Worm (Caenorhabditis elegans) whole organism, L2 larva: ENCODE data around the gene gsp-2.
A peak's percentile ranks its signal among the peaks of the same experiment; 100 is the strongest.

Experiments used
- C34F6.9 ChIP-seq: fragments of 150-350 bp; optimal IDR thresholded peaks from 2 replicates; lab custom pipeline; 2014; ENCODE audit warnings: missing biosample characterization, missing genetic modification characterization
- F13H6.1 ChIP-seq: sonication (generic microtip); optimal IDR thresholded peaks from 2 replicates; lab custom pipeline; 2016; ENCODE audit warnings: missing genetic modification characterization, missing compliant biosample characterization
- alr-1 ChIP-seq: fragments of 150-350 bp; optimal IDR thresholded peaks from 2 replicates; lab custom pipeline; 2014; ENCODE audit warnings: missing biosample characterization, missing genetic modification characterization
- aly-2 ChIP-seq: fragments of 150-350 bp; optimal IDR thresholded peaks from 2 replicates; lab custom pipeline; 2014; ENCODE audit warnings: missing biosample characterization, missing genetic modification characterization
- ama-1 ChIP-seq: fragments of 150-350 bp; optimal IDR thresholded peaks from 2 replicates; lab custom pipeline; 2018; ENCODE audit warnings: inconsistent platforms
- blmp-1 ChIP-seq: sonication (generic microtip); optimal IDR thresholded peaks from 2 replicates; lab custom pipeline; 2017; ENCODE audit warnings: missing genetic modification characterization, mild to moderate bottlenecking, missing compliant biosample characterization, antibody characterized with exemption, moderate library complexity; ENCODE audit not compliant: insufficient read depth
- ceh-16 ChIP-seq: fragments of 150-350 bp; optimal IDR thresholded peaks from 2 replicates; lab custom pipeline; 2014; ENCODE audit warnings: missing biosample characterization, missing genetic modification characterization
- ceh-82 ChIP-seq: fragments of 150-350 bp; optimal IDR thresholded peaks from 2 replicates; lab custom pipeline; 2014; ENCODE audit warnings: missing biosample characterization, missing genetic modification characterization
- crh-2 ChIP-seq: sonication (generic microtip); optimal IDR thresholded peaks from 2 replicates; lab custom pipeline; 2017; ENCODE audit warnings: missing biosample characterization, missing genetic modification characterization
- egl-27 ChIP-seq: sonication (generic microtip); optimal IDR thresholded peaks from 3 replicates; lab custom pipeline; 2017; ENCODE audit warnings: missing biosample characterization, missing genetic modification reagents, missing genetic modification characterization
- elt-1 ChIP-seq: fragments of 150-350 bp; optimal IDR thresholded peaks from 2 replicates; lab custom pipeline; 2014; ENCODE audit warnings: missing biosample characterization, missing genetic modification characterization
- elt-3 ChIP-seq: sonication (generic microtip); optimal IDR thresholded peaks from 2 replicates; lab custom pipeline; 2017; ENCODE audit warnings: missing biosample characterization, missing genetic modification characterization
- fos-1 ChIP-seq: fragments of 150-350 bp; optimal IDR thresholded peaks from 2 replicates; lab custom pipeline; 2014; ENCODE audit warnings: missing biosample characterization, missing genetic modification characterization
- lin-11 ChIP-seq: fragments of 150-350 bp; sonication (generic microtip); optimal IDR thresholded peaks from 2 replicates; lab custom pipeline; 2014; ENCODE audit warnings: missing biosample characterization, missing genetic modification characterization, inconsistent platforms, mixed read lengths
- lsy-2 ChIP-seq, 2 experiments: fragments of 150-350 bp in 1 of 2; sonication (generic microtip) in 1 of 2; optimal IDR thresholded peaks; 2 replicates each; lab custom pipeline; 2014 to 2017; ENCODE audit warnings: missing biosample characterization in 2 of 2, missing genetic modification characterization in 2 of 2
- mbf-1 ChIP-seq: sonication (generic microtip); optimal IDR thresholded peaks from 2 replicates; lab custom pipeline; 2017; ENCODE audit warnings: missing biosample characterization, missing genetic modification characterization
- mdl-1 ChIP-seq, 2 experiments: fragments of 150-350 bp in 1 of 2; sonication (generic microtip) in 1 of 2; optimal IDR thresholded peaks; 2 replicates each; lab custom pipeline; 2017; ENCODE audit warnings: missing biosample characterization in 2 of 2, missing genetic modification characterization in 2 of 2
- nhr-10 ChIP-seq: sonication (generic microtip); optimal IDR thresholded peaks from 2 replicates; lab custom pipeline; 2017; ENCODE audit warnings: missing biosample characterization, missing genetic modification characterization
- nhr-11 ChIP-seq: fragments of 150-350 bp; optimal IDR thresholded peaks from 2 replicates; lab custom pipeline; 2014; ENCODE audit warnings: missing biosample characterization, missing genetic modification characterization
- nhr-12 ChIP-seq: fragments of 150-350 bp; optimal IDR thresholded peaks from 2 replicates; lab custom pipeline; 2014; ENCODE audit warnings: missing biosample characterization, missing genetic modification characterization
- nhr-129 ChIP-seq: fragments of 150-350 bp; optimal IDR thresholded peaks from 2 replicates; lab custom pipeline; 2014; ENCODE audit warnings: missing biosample characterization, missing genetic modification characterization
- nhr-21 ChIP-seq: fragments of 150-350 bp; optimal IDR thresholded peaks from 2 replicates; lab custom pipeline; 2014; ENCODE audit warnings: missing biosample characterization, missing genetic modification characterization
- nhr-23 ChIP-seq: fragments of 150-350 bp; optimal IDR thresholded peaks from 2 replicates; lab custom pipeline; 2014; ENCODE audit warnings: missing biosample characterization, missing genetic modification reagents, missing genetic modification characterization
- nhr-25 ChIP-seq: fragments of 150-350 bp; sonication (generic microtip); optimal IDR thresholded peaks from 3 replicates; lab custom pipeline; 2014; ENCODE audit warnings: missing biosample characterization, missing genetic modification characterization
- nhr-6 ChIP-seq: fragments of 150-350 bp; optimal IDR thresholded peaks from 2 replicates; lab custom pipeline; 2014; ENCODE audit warnings: missing biosample characterization, missing genetic modification characterization
- nhr-77 ChIP-seq: fragments of 150-350 bp; optimal IDR thresholded peaks from 2 replicates; lab custom pipeline; 2014; ENCODE audit warnings: missing biosample characterization, missing genetic modification characterization
- sem-4 ChIP-seq: fragments of 150-350 bp; optimal IDR thresholded peaks from 2 replicates; lab custom pipeline; 2014; ENCODE audit warnings: missing biosample characterization, missing genetic modification reagents, missing genetic modification characterization
- skn-1 ChIP-seq: sonication (generic microtip); optimal IDR thresholded peaks from 2 replicates; lab custom pipeline; 2017; ENCODE audit warnings: missing biosample characterization, missing genetic modification characterization
- sma-3 ChIP-seq: sonication (generic microtip); optimal IDR thresholded peaks from 2 replicates; lab custom pipeline; 2016; ENCODE audit warnings: missing genetic modification reagents, missing genetic modification characterization, missing compliant biosample characterization
- sma-9 ChIP-seq, 2 experiments: fragments of 150-350 bp in 1 of 2; sonication (generic microtip) in 1 of 2; optimal IDR thresholded peaks; 2 replicates each; lab custom pipeline; 2014 to 2016; ENCODE audit warnings: missing genetic modification characterization in 2 of 2, mild to moderate bottlenecking in 1 of 2, missing biosample characterization in 1 of 2, missing compliant biosample characterization in 1 of 2, missing genetic modification reagents in 1 of 2, moderate library complexity in 1 of 2
- snpc-4 ChIP-seq: fragments of 150-350 bp; optimal IDR thresholded peaks from 2 replicates; lab custom pipeline; 2014; ENCODE audit warnings: missing biosample characterization, missing genetic modification characterization
- unc-39 ChIP-seq: fragments of 150-350 bp; optimal IDR thresholded peaks from 2 replicates; lab custom pipeline; 2014; ENCODE audit warnings: missing biosample characterization, missing genetic modification characterization
- unc-55 ChIP-seq: fragments of 150-350 bp; sonication (generic microtip); optimal IDR thresholded peaks from 3 replicates; lab custom pipeline; 2014; ENCODE audit warnings: missing biosample characterization, missing genetic modification reagents, missing genetic modification characterization
- unc-62 ChIP-seq: fragments of 150-350 bp; optimal IDR thresholded peaks from 2 replicates; lab custom pipeline; 2014; ENCODE audit warnings: missing biosample characterization, missing genetic modification reagents, missing genetic modification characterization
- zag-1 ChIP-seq: fragments of 150-350 bp; optimal IDR thresholded peaks from 2 replicates; lab custom pipeline; 2014; ENCODE audit warnings: missing biosample characterization, missing genetic modification characterization
- ztf-11 ChIP-seq: sonication (generic microtip); optimal IDR thresholded peaks from 2 replicates; lab custom pipeline; 2017; ENCODE audit warnings: missing biosample characterization, missing genetic modification characterization

Gene gsp-2

DNA sequence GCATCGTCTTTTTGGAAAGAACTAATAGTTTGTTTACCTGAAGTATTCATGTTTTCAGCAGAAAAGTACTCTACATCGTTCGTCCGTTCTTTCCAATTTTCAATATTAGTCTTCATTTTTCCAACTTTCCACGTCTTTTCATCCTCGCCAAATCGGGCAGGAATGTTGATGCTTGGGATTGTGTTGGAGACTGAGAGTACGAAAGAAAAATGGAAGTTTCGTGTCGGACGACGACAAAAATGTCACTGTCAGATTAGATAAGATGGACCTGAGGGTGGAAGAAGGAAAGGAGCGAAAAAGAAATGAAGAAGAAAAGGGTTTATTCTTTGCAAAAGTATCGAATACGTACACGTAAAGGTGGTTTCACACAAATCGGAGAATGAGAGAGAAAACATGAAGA, 38.3 kb upstream of the gsp-2 start:
- TF ChIP-seq mbf-1 (no peak), skn-1 (tag; lab: Kevin White, UChicago) (no peak), blmp-1 (peak; percentile 16), crh-2 (no peak), nhr-12 (no peak), sma-9 (GFP tag; optimal IDR thresholded peaks at IDR 0.05; lab: Kevin White, UChicago) (peak; percentile 14), sma-9 (tag; optimal IDR thresholded peaks at IDR 0.05; lab: Kevin White, UChicago) (no peak), ztf-11 (no peak), nhr-21 (tag; lab: Kevin White, UChicago) (peak; percentile 22), ceh-16 (tag; lab: Kevin White, UChicago) (peak; percentile 13), nhr-11 (tag; lab: Kevin White, UChicago) (no peak), nhr-77 (tag; lab: Kevin White, UChicago) (no peak), ceh-82 (tag; lab: Kevin White, UChicago) (no peak), lin-11 (no peak), C34F6.9 (no peak), unc-62 (GFP tag; lab: Kevin White, UChicago) (no peak), sem-4 (no peak), nhr-10 (tag; lab: Kevin White, UChicago) (no peak), unc-39 (no peak), egl-27 (no peak), snpc-4 (no peak), nhr-129 (tag; lab: Kevin White, UChicago) (no peak), elt-3 (tag; lab: Kevin White, UChicago) (no peak), nhr-25 (peak; percentile 29), ama-1 (peak; percentile 55)

DNA sequence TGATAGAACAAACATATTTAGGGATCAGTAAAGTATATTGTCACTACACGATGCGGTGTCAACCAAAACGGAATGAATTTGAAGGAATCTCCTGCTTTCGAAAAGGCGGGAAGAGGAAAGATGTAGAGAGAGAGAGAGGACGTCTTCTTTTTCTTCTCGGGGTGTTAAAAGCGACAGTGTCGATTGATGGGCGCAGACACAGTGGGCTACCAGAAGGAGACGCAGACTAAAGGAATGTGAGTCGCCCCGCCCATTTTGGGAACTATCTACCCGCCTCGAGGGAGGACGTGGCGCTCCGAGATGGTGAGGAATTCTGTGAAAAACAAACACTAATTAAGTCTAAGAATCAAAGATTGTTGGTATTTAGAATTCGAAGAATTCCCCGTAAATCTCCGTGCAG, 36.9 kb upstream of the gsp-2 start, which contains the start of the genes B0361.14 and B0361.9:
TSS of gene B0361.14 (minus strand) at position 66 of the 400 bp plus-strand sequence.
TSS of gene B0361.9 (minus strand) at position 166 of the 400 bp plus-strand sequence.
- TF ChIP-seq sma-9 (GFP tag; optimal IDR thresholded peaks at IDR 0.05; lab: Kevin White, UChicago) (peak; percentile 37), sma-9 (tag; optimal IDR thresholded peaks at IDR 0.05; lab: Kevin White, UChicago) (no peak), blmp-1 (peak; percentile 45), mdl-1 (tag; optimal IDR thresholded peaks at IDR 0.05; lab: Kevin White, UChicago) (peak in 1 of 2 experiments; percentile 17), fos-1 (tag; lab: Kevin White, UChicago) (peak; percentile 14), nhr-10 (tag; lab: Kevin White, UChicago) (no peak), zag-1 (tag; lab: Kevin White, UChicago) (no peak), ceh-16 (tag; lab: Kevin White, UChicago) (peak; percentile 61), nhr-25 (peak; percentile 55), ama-1 (peak; percentile 41)

DNA sequence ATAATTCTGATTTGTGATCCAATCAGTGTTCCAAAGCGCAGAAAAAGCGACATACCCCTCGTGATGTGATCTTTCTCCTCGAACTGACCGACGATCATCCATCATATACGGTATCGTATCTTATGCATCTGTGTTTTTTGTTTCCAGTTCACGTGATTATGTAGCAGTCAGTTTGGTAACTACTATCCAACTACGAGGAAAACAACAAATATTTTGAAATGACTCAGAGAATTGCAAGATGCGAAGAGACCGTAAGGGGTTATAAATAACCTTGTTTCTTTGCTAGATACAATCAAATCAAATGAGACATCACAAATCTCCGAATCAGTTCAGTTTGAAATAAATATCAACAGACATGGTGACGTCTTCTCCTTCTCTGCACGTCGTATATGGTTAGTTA, 36.2 kb upstream of the gsp-2 start:
- TF ChIP-seq aly-2 (no peak), fos-1 (tag; lab: Kevin White, UChicago) (peak; percentile 21), sem-4 (no peak), ceh-16 (tag; lab: Kevin White, UChicago) (peak; percentile 67), alr-1 (tag; lab: Kevin White, UChicago) (no peak), nhr-129 (tag; lab: Kevin White, UChicago) (peak; percentile 58), nhr-21 (tag; lab: Kevin White, UChicago) (peak; percentile 84), mdl-1 (tag; optimal IDR thresholded peaks at IDR 0.05; lab: Kevin White, UChicago) (peak in 1 of 2 experiments; percentile 32), elt-1 (tag; lab: Kevin White, UChicago) (peak; percentile 37), sma-9 (GFP tag; optimal IDR thresholded peaks at IDR 0.05; lab: Kevin White, UChicago) (peak; percentile 83), sma-9 (tag; optimal IDR thresholded peaks at IDR 0.05; lab: Kevin White, UChicago) (no peak), lsy-2 (tag; optimal IDR thresholded peaks at IDR 0.05; lab: Kevin White, UChicago) (peak in 1 of 2 experiments; percentile 71), nhr-77 (tag; lab: Kevin White, UChicago) (no peak), snpc-4 (no peak), unc-55 (GFP tag; lab: Kevin White, UChicago) (no peak), sma-3 (GFP tag; lab: Kevin White, UChicago) (peak; percentile 98), nhr-25 (peak; percentile 89), F13H6.1 (tag; lab: Kevin White, UChicago) (no peak), nhr-6 (peak; percentile 51), nhr-23 (tag; lab: Kevin White, UChicago) (peak; percentile 24), blmp-1 (peak; percentile 72), unc-62 (GFP tag; lab: Kevin White, UChicago) (no peak), crh-2 (peak; percentile 63)

DNA sequence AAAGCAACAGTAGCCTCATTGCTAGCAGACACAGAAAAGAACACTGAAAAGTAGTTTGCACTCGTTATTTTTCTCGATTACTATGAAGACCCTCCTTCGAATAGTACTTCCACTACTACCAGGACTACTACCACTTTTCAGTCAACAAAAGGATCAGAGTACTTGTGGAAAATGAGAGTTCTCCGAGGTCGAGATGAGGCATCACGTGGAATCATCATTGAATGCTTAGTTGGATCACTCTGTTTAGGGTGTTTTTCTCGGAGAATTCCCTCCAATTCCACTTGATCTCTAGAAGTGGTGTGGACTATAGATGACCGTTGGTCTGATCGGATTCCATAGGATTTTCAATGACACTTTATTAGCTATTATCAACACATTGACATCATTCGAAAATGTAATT, 35.6 kb upstream of the gsp-2 start:
- TF ChIP-seq nhr-25 (peak; percentile 43), sma-9 (GFP tag; optimal IDR thresholded peaks at IDR 0.05; lab: Kevin White, UChicago) (peak; percentile 41), sma-9 (tag; optimal IDR thresholded peaks at IDR 0.05; lab: Kevin White, UChicago) (no peak), sem-4 (no peak), mdl-1 (tag; optimal IDR thresholded peaks at IDR 0.05; lab: Kevin White, UChicago) (no peak), nhr-129 (tag; lab: Kevin White, UChicago) (peak; percentile 9)
